Fruit fly (Drosophila melanogaster): ENCODE results near the gene loco.

Gene loco

DNA sequence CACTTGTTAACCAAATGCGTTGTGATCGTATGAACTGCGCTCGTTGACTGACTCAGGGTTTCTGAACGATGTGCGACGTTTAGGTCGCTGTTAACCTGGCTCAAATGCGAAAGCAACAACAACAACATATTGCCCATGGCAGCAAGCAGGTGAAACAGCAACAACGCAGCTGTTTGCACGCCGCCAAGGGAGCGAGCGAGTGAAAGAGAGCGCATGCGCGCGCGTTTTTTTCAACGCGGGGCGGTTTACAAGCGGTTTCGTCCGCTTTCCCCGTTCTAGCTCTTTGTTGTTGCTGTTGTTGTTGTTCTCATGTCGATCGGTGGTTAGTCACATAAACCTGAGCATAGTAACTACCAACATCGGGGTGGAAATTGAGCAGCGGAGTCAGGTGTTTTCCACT lies 6.2 kb downstream of the loco start (continued):
- TF ChIP-seq Gsc (GFP tag; IDR thresholded peaks at IDR 0.05) (no peak), al (GFP tag; IDR thresholded peaks at IDR 0.05) (no peak), Hr51 (GFP tag; optimal IDR thresholded peaks at IDR 0.05) (no peak), CG12769 (tag; optimal IDR thresholded peaks at IDR 0.05) (no peak), CG18619 (GFP tag; optimal IDR thresholded peaks at IDR 0.05) (no peak), CG8359 (GFP tag; optimal IDR thresholded peaks at IDR 0.05; ENCODE audit: borderline replicate concordance) (peak; percentile 99), Atf3 (GFP tag; optimal IDR thresholded peaks at IDR 0.05) (no peak), CG17802 (tag; optimal IDR thresholded peaks at IDR 0.05) (no peak), CG8281 (tag; optimal IDR thresholded peaks at IDR 0.05) (no peak), Eip74EF (GFP tag; optimal IDR thresholded peaks at IDR 0.05) (no peak), ase (GFP tag; IDR thresholded peaks at IDR 0.05) (no peak), twi (tag; optimal IDR thresholded peaks at IDR 0.05) (no peak), CG12744 (GFP tag; optimal IDR thresholded peaks at IDR 0.05) (no peak), sd (tag; optimal IDR thresholded peaks at IDR 0.05) (no peak), btn (GFP tag; optimal IDR thresholded peaks at IDR 0.05) (no peak), dpn (GFP tag; optimal IDR thresholded peaks at IDR 0.05) (no peak), Kr (GFP tag; optimal IDR thresholded peaks at IDR 0.05) (no peak), ftz-f1 (GFP tag; optimal IDR thresholded peaks at IDR 0.05) (no peak), dysf (GFP tag; IDR thresholded peaks at IDR 0.05) (no peak), CG9797 (GFP tag; optimal IDR thresholded peaks at IDR 0.05) (no peak), D19A (tag; optimal IDR thresholded peaks at IDR 0.05) (no peak), tna (GFP tag; IDR thresholded peaks at IDR 0.05; ENCODE audit: partially characterized antibody) (no peak), Dll (GFP tag; IDR thresholded peaks at IDR 0.05; ENCODE audit: partially characterized antibody) (0 out of 4 replicates have a peak, but pooled peaks have one; percentile 20), Hr39 (optimal IDR thresholded peaks at IDR 0.05) (no peak), Ets65A (GFP tag) (no peak), CG10366 (GFP tag; IDR thresholded peaks at IDR 0.05) (no peak), hb (GFP tag; IDR thresholded peaks at IDR 0.05; ENCODE audit: partially characterized antibody) (0 out of 3 replicates have a peak, but pooled peaks have one; percentile 36), CG10147 (GFP tag; optimal IDR thresholded peaks at IDR 0.05) (no peak), Sry-β (GFP tag; optimal IDR thresholded peaks at IDR 0.05) (no peak), ac (GFP tag; optimal IDR thresholded peaks at IDR 0.05) (peak; percentile 57), sens (GFP tag) (peak; percentile 81), inv (GFP tag; IDR thresholded peaks at IDR 0.05; ENCODE audit: partially characterized antibody) (no peak), pho (GFP tag; optimal IDR thresholded peaks at IDR 0.05) (no peak), fd102C (GFP tag; optimal IDR thresholded peaks at IDR 0.05) (no peak), vnd (GFP tag; IDR thresholded peaks at IDR 0.05; ENCODE audit: partially characterized antibody) (0 out of 3 replicates have a peak, but pooled peaks have one; percentile 14), CG31224 (GFP tag; IDR thresholded peaks at IDR 0.05) (no peak), CG9437 (GFP tag; optimal IDR thresholded peaks at IDR 0.05) (no peak), chif (GFP tag; optimal IDR thresholded peaks at IDR 0.05) (no peak), CG9932 (GFP tag; IDR thresholded peaks at IDR 0.05) (0 out of 2 replicates have a peak, but pooled peaks have one; percentile 34), CG4360 (GFP tag; IDR thresholded peaks at IDR 0.05) (peak; percentile 89), ewg (GFP tag; optimal IDR thresholded peaks at IDR 0.05) (no peak), ranshi (GFP tag; IDR thresholded peaks at IDR 0.05) (no peak), CG9727 (GFP tag; optimal IDR thresholded peaks at IDR 0.05) (no peak), trem (tag; optimal IDR thresholded peaks at IDR 0.05) (no peak), CG3407 (GFP tag; optimal IDR thresholded peaks at IDR 0.05) (no peak), exex (tag; optimal IDR thresholded peaks at IDR 0.05) (no peak), Doc2 (GFP tag; IDR thresholded peaks at IDR 0.05) (no peak), CG31365 (tag; optimal IDR thresholded peaks at IDR 0.05) (no peak), Dek (tag; optimal IDR thresholded peaks at IDR 0.05) (no peak), Oaz (GFP tag; IDR thresholded peaks at IDR 0.05) (no peak), CG4328 (GFP tag; optimal IDR thresholded peaks at IDR 0.05) (no peak)
